Worm (Caenorhabditis elegans) whole organism, young adult: ENCODE data around the gene D2063.1.

ENCODE experiments used
- T26A5.8 ChIP-seq: sonication (generic microtip); optimal IDR thresholded peaks from 2 replicates; lab custom pipeline; 2016; ENCODE audit warnings: missing genetic modification characterization, missing compliant biosample characterization
- ama-1 ChIP-seq, 3 experiments: fragments of 150-350 bp in 1 of 3; sonication (generic microtip) in 2 of 3; optimal IDR thresholded peaks; 2 replicates each; lab custom pipeline; 2014 to 2018; ENCODE audit warnings: missing biosample characterization in 2 of 3, missing genetic modification characterization in 2 of 3, missing genetic modification reagents in 2 of 3
- aptf-2 ChIP-seq: fragments of 200-800 bp; sonication (Bioruptor generic); conservative IDR thresholded peaks from 2 replicates; pipeline ENCODE4 v1.3.6; 2022; ENCODE audit warnings: missing genetic modification reagents, missing genetic modification characterization, missing compliant biosample characterization
- chd-7 ChIP-seq: sonication (generic microtip); optimal IDR thresholded peaks from 2 replicates; lab custom pipeline; 2016; ENCODE audit warnings: mild to moderate bottlenecking, missing genetic modification characterization, moderate library complexity, missing compliant biosample characterization
- him-1 ChIP-seq: sonication (generic microtip); optimal IDR thresholded peaks from 2 replicates; lab custom pipeline; 2016; ENCODE audit warnings: missing genotype, missing genetic modification reagents, missing genetic modification characterization, missing compliant biosample characterization
- nfyb-1 ChIP-seq: fragments of 200-800 bp; sonication (Bioruptor generic); IDR thresholded peaks from 2 replicates; pipeline ENCODE4 v1.3.6; 2022; ENCODE audit warnings: missing genetic modification reagents, missing genetic modification characterization, missing compliant biosample characterization
- rcor-1 ChIP-seq: fragments of 200-800 bp; sonication (Bioruptor generic); IDR thresholded peaks from 2 replicates; pipeline ENCODE4 v1.3.6; 2022; ENCODE audit warnings: missing genetic modification reagents, missing genetic modification characterization, missing compliant biosample characterization
- snpc-4 ChIP-seq, 5 experiments: fragments of 150-350 bp in 1 of 5; sonication (generic microtip) in 4 of 5; optimal IDR thresholded peaks; 2 replicates each; lab custom pipeline; 2014 to 2018; ENCODE audit warnings: missing genetic modification characterization in 5 of 5, missing biosample characterization in 3 of 5, antibody characterized with exemption in 2 of 5, mild to moderate bottlenecking in 2 of 5, missing compliant biosample characterization in 2 of 5, missing genotype in 2 of 5, moderate library complexity in 2 of 5, missing genetic modification reagents in 1 of 5
- sptf-2 ChIP-seq: fragments of 200-800 bp; sonication (Bioruptor generic); optimal IDR thresholded peaks from 2 replicates; lab custom pipeline; 2018; ENCODE audit warnings: mild to moderate bottlenecking, missing genetic modification characterization, missing compliant biosample characterization
- tbp1 ChIP-seq: fragments of 200-800 bp; sonication (Bioruptor generic); optimal IDR thresholded peaks from 2 replicates; lab custom pipeline; 2018; ENCODE audit warnings: mild to moderate bottlenecking, missing genetic modification characterization, missing compliant biosample characterization
- ztf-28 ChIP-seq: fragments of 200-800 bp; sonication (Bioruptor generic); IDR thresholded peaks from 2 replicates; pipeline ENCODE4 v1.3.6; 2022; ENCODE audit warnings: missing genetic modification reagents, missing genetic modification characterization, missing compliant biosample characterization

ce11 chrV:4302842-4303241, 24.1 kb upstream of the D2063.1 start:
- TF ChIP-seq aptf-2 (no peak), chd-7 (no peak), rcor-1 (GFP tag; lab: Robert Waterston, UW) (no peak), ama-1 (optimal IDR thresholded peaks at IDR 0.05; lab: Kevin White, UChicago) (no peak), ama-1 (GFP tag; optimal IDR thresholded peaks at IDR 0.05; lab: Kevin White, UChicago) (no peak), snpc-4 (GFP tag; optimal IDR thresholded peaks at IDR 0.05; lab: Kevin White, UChicago) (no peak), snpc-4 (tag; optimal IDR thresholded peaks at IDR 0.05; lab: Kevin White, UChicago) (no peak), ztf-28 (GFP tag; lab: Robert Waterston, UW) (no peak), T26A5.8 (tag; lab: Kevin White, UChicago) (no peak), nfyb-1 (no peak), tbp1 (GFP tag; lab: Kevin White, UChicago) (no peak), him-1 (tag; lab: Kevin White, UChicago) (no peak), sptf-2 (GFP tag; lab: Kevin White, UChicago) (no peak)
